Fruit fly (Drosophila melanogaster) whole organism, embryonic: ENCODE data around the gene Ccp84Ac.

ENCODE experiments used
- Aef1 ChIP-seq: fragments of 200-800 bp; sonication (Bioruptor generic); IDR thresholded peaks from 3 replicates; pipeline ENCODE4 v1.3.6; 2022; ENCODE audit warnings: missing biosample characterization, missing genetic modification characterization
- B-H2 ChIP-seq: fragments of 200-800 bp; sonication (Bioruptor generic); optimal IDR thresholded peaks from 2 replicates; lab custom pipeline; 2018; ENCODE audit warnings: missing biosample characterization, mild to moderate bottlenecking, missing genetic modification characterization
- BEAF-32 ChIP-seq: fragments of 200-800 bp; sonication (Bioruptor generic); optimal IDR thresholded peaks from 3 replicates; lab custom pipeline; 2017; ENCODE audit warnings: missing biosample characterization, missing genetic modification characterization, mild to moderate bottlenecking, moderate library complexity, missing genetic modification reagents
- CG10979 ChIP-seq: fragments of 200-800 bp; sonication (Bioruptor generic); optimal IDR thresholded peaks from 2 replicates; lab custom pipeline; 2018; ENCODE audit warnings: missing biosample characterization, mild to moderate bottlenecking, missing genetic modification characterization, moderate library complexity
- CG11723 ChIP-seq: fragments of 200-800 bp; sonication (Bioruptor generic); optimal IDR thresholded peaks from 2 replicates; lab custom pipeline; 2017; ENCODE audit warnings: missing biosample characterization, mild to moderate bottlenecking, missing genetic modification characterization
- CG12391 ChIP-seq: fragments of 200-800 bp; sonication (Bioruptor generic); optimal IDR thresholded peaks from 3 replicates; lab custom pipeline; 2018; ENCODE audit warnings: missing biosample characterization, mild to moderate bottlenecking, missing genetic modification characterization, moderate library complexity
- CG12744 ChIP-seq: fragments of 200-800 bp; sonication (Bioruptor generic); optimal IDR thresholded peaks from 2 replicates; lab custom pipeline; 2016; ENCODE audit warnings: missing biosample characterization, missing genetic modification characterization
- CG12769 ChIP-seq: fragments of 200-800 bp; sonication (Bioruptor generic); optimal IDR thresholded peaks from 2 replicates; lab custom pipeline; 2019; ENCODE audit warnings: missing biosample characterization, mild to moderate bottlenecking, missing genetic modification characterization, moderate library complexity
- CG13775 ChIP-seq: fragments of 200-800 bp; sonication (Bioruptor generic); optimal IDR thresholded peaks from 3 replicates; lab custom pipeline; 2017; ENCODE audit warnings: missing biosample characterization, mild to moderate bottlenecking, missing genetic modification characterization
- CG14441 ChIP-seq: fragments of 200-800 bp; sonication (Bioruptor generic); IDR thresholded peaks from 2 replicates; pipeline ENCODE4 v1.3.6; 2022; ENCODE audit warnings: missing biosample characterization, missing genetic modification characterization
- CG15696 ChIP-seq: fragments of 200-800 bp; sonication (Bioruptor generic); optimal IDR thresholded peaks from 2 replicates; lab custom pipeline; 2019; ENCODE audit warnings: missing biosample characterization, mild to moderate bottlenecking, missing genetic modification characterization, moderate library complexity
- CG1603 ChIP-seq: fragments of 200-800 bp; sonication (Bioruptor generic); optimal IDR thresholded peaks from 2 replicates; lab custom pipeline; 2019; ENCODE audit warnings: missing biosample characterization, mild to moderate bottlenecking, missing genetic modification characterization, moderate library complexity
- CG18619 ChIP-seq: fragments of 200-800 bp; sonication (Bioruptor generic); optimal IDR thresholded peaks from 3 replicates; lab custom pipeline; 2017; ENCODE audit warnings: missing biosample characterization, mild to moderate bottlenecking, missing genetic modification characterization
- CG18764 ChIP-seq: fragments of 200-800 bp; sonication (Bioruptor generic); optimal IDR thresholded peaks from 3 replicates; lab custom pipeline; 2016; ENCODE audit warnings: missing biosample characterization, missing genetic modification characterization
- CG2129 ChIP-seq: fragments of 200-800 bp; sonication (Bioruptor generic); IDR thresholded peaks from 2 replicates; pipeline ENCODE4 v1.3.6; 2022; ENCODE audit warnings: missing biosample characterization, missing genetic modification characterization; ENCODE audit not compliant: partially characterized antibody
- CG31365 ChIP-seq: fragments of 200-800 bp; sonication (Bioruptor generic); optimal IDR thresholded peaks from 2 replicates; lab custom pipeline; 2018; ENCODE audit warnings: missing biosample characterization, mild to moderate bottlenecking, missing genetic modification characterization
- CG7556 ChIP-seq: fragments of 200-800 bp; sonication (Bioruptor generic); optimal IDR thresholded peaks from 2 replicates; lab custom pipeline; 2017; ENCODE audit warnings: missing biosample characterization, mild to moderate bottlenecking, missing genetic modification characterization
- CG9932 ChIP-seq: fragments of 200-800 bp; sonication (Bioruptor generic); IDR thresholded peaks from 2 replicates; pipeline ENCODE4 v1.3.6; 2022; ENCODE audit warnings: missing biosample characterization, missing genetic modification characterization
- Dll ChIP-seq: fragments of 200-800 bp; sonication (Bioruptor generic); IDR thresholded peaks from 4 replicates; pipeline ENCODE4 v1.3.6; 2022; ENCODE audit warnings: missing biosample characterization, missing genetic modification characterization; ENCODE audit not compliant: partially characterized antibody
- Doc3 ChIP-seq: fragments of 200-800 bp; sonication (Bioruptor generic); IDR thresholded peaks from 3 replicates; pipeline ENCODE4 v1.3.6; 2022; ENCODE audit warnings: missing biosample characterization, missing genetic modification characterization; ENCODE audit not compliant: partially characterized antibody
- E2f1 ChIP-seq: fragments of 200-800 bp; sonication (Bioruptor generic); IDR thresholded peaks from 2 replicates; pipeline ENCODE4 v1.3.6; 2022; ENCODE audit warnings: missing biosample characterization, missing genetic modification characterization
- Gsc ChIP-seq: fragments of 200-800 bp; sonication (Bioruptor generic); IDR thresholded peaks from 2 replicates; pipeline ENCODE4 v1.3.6; 2022; ENCODE audit warnings: missing biosample characterization, missing genetic modification characterization
- HLH3B ChIP-seq: fragments of 200-800 bp; sonication (Bioruptor generic); IDR thresholded peaks from 2 replicates; pipeline ENCODE4 v1.3.6; 2022; ENCODE audit warnings: missing biosample characterization, missing genetic modification characterization
- Lhr ChIP-seq: fragments of 200-800 bp; sonication (Bioruptor generic); optimal IDR thresholded peaks from 3 replicates; lab custom pipeline; 2017; ENCODE audit warnings: mild to moderate bottlenecking, missing biosample characterization, missing genetic modification reagents, missing genetic modification characterization
- Mrtf ChIP-seq: fragments of 200-800 bp; sonication (Bioruptor generic); IDR thresholded peaks from 3 replicates; pipeline ENCODE4 v1.3.6; 2022; ENCODE audit warnings: missing biosample characterization, missing genetic modification characterization
- Nf-YB ChIP-seq: fragments of 200-800 bp; sonication (Bioruptor generic); optimal IDR thresholded peaks from 3 replicates; lab custom pipeline; 2019; ENCODE audit warnings: missing biosample characterization, mild to moderate bottlenecking, missing genetic modification characterization, moderate library complexity
- Nf-YC ChIP-seq: fragments of 200-800 bp; optimal IDR thresholded peaks from 3 replicates; lab custom pipeline; 2019; ENCODE audit warnings: missing biosample characterization, mild to moderate bottlenecking, missing genetic modification characterization, moderate library complexity
- Spps ChIP-seq: fragments of 200-800 bp; sonication (Bioruptor generic); optimal IDR thresholded peaks from 2 replicates; lab custom pipeline; 2018; ENCODE audit warnings: missing biosample characterization, mild to moderate bottlenecking, missing genetic modification characterization
- Sry-δ ChIP-seq: fragments of 200-800 bp; sonication (Bioruptor generic); optimal IDR thresholded peaks from 2 replicates; lab custom pipeline; 2016; ENCODE audit warnings: missing biosample characterization, missing genetic modification characterization
- Stat92E ChIP-seq, 3 experiments: fragments of >200 bp in 2 of 3; fragments of 200-800 bp in 1 of 3; sonication (Bioruptor generic) in 1 of 3; optimal IDR thresholded peaks; 2 replicates each; lab custom pipeline; 2017 to 2019; ENCODE audit warnings: missing biosample characterization in 3 of 3, missing genetic modification characterization in 3 of 3, mild to moderate bottlenecking in 1 of 3, moderate library complexity in 1 of 3
- cg ChIP-seq: fragments of 200-800 bp; sonication (Bioruptor generic); optimal IDR thresholded peaks from 3 replicates; lab custom pipeline; 2019; ENCODE audit warnings: missing biosample characterization, mild to moderate bottlenecking, missing genetic modification characterization, moderate library complexity
- chif ChIP-seq, 2 experiments: fragments of 200-800 bp; sonication (Bioruptor generic); optimal IDR thresholded peaks; 3 replicates each; lab custom pipeline; 2016; ENCODE audit warnings: missing biosample characterization in 2 of 2, missing genetic modification characterization in 2 of 2
- crol ChIP-seq: fragments of 200-800 bp; sonication (Bioruptor generic); IDR thresholded peaks from 2 replicates; pipeline ENCODE4 v1.3.6; 2022; ENCODE audit warnings: missing biosample characterization, missing genetic modification characterization
- dmrt99B ChIP-seq: fragments of 200-800 bp; sonication (Bioruptor generic); optimal IDR thresholded peaks from 2 replicates; lab custom pipeline; 2018; ENCODE audit warnings: missing biosample characterization, mild to moderate bottlenecking, missing genetic modification characterization, moderate library complexity
- fd3F ChIP-seq: fragments of 200-800 bp; sonication (Bioruptor generic); optimal IDR thresholded peaks from 2 replicates; lab custom pipeline; 2018; ENCODE audit warnings: missing biosample characterization, mild to moderate bottlenecking, missing genetic modification characterization, moderate library complexity
- fu2 ChIP-seq: fragments of 200-800 bp; sonication (Bioruptor generic); optimal IDR thresholded peaks from 2 replicates; lab custom pipeline; 2016; ENCODE audit warnings: missing biosample characterization, missing genetic modification characterization
- gsb-n ChIP-seq: fragments of 200-800 bp; sonication (Bioruptor generic); optimal IDR thresholded peaks from 3 replicates; lab custom pipeline; 2018; ENCODE audit warnings: missing biosample characterization, mild to moderate bottlenecking, missing genetic modification characterization
- ken ChIP-seq: fragments of 200-800 bp; sonication (Bioruptor generic); IDR thresholded peaks from 3 replicates; pipeline ENCODE4 v1.3.6; 2022; ENCODE audit warnings: missing biosample characterization, missing genetic modification characterization
- nmo ChIP-seq: fragments of 200-800 bp; sonication (Bioruptor generic); optimal IDR thresholded peaks from 2 replicates; lab custom pipeline; 2018; ENCODE audit warnings: missing biosample characterization, mild to moderate bottlenecking, missing genetic modification characterization, moderate library complexity
- phol ChIP-seq: fragments of 200-800 bp; sonication (Bioruptor generic); optimal IDR thresholded peaks from 3 replicates; lab custom pipeline; 2018; ENCODE audit warnings: missing biosample characterization, mild to moderate bottlenecking, missing genetic modification characterization, moderate library complexity
- pros ChIP-seq: fragments of 200-800 bp; sonication (Bioruptor generic); optimal IDR thresholded peaks from 3 replicates; lab custom pipeline; 2019; ENCODE audit warnings: missing biosample characterization, mild to moderate bottlenecking, missing genetic modification characterization, moderate library complexity
- ranshi ChIP-seq: fragments of 200-800 bp; sonication (Bioruptor generic); IDR thresholded peaks from 2 replicates; pipeline ENCODE4 v1.3.6; 2022; ENCODE audit warnings: missing biosample characterization, missing genetic modification characterization
- sima ChIP-seq: fragments of 200-800 bp; sonication (Bioruptor generic); optimal IDR thresholded peaks from 2 replicates; lab custom pipeline; 2016; ENCODE audit warnings: missing biosample characterization, missing genetic modification characterization
- sqz ChIP-seq: fragments of 200-800 bp; sonication (Bioruptor generic); optimal IDR thresholded peaks from 3 replicates; lab custom pipeline; 2018; ENCODE audit warnings: missing biosample characterization, mild to moderate bottlenecking, missing genetic modification characterization
- tll ChIP-seq, 2 experiments: fragments of 200-800 bp in 1 of 2; fragments of >200 bp in 1 of 2; sonication (Bioruptor generic) in 1 of 2; optimal IDR thresholded peaks; 2 replicates each; lab custom pipeline; 2017 to 2019; ENCODE audit warnings: missing biosample characterization in 2 of 2, missing genetic modification characterization in 2 of 2, mild to moderate bottlenecking in 1 of 2, moderate library complexity in 1 of 2
- usp ChIP-seq: fragments of >200 bp; optimal IDR thresholded peaks from 2 replicates; lab custom pipeline; 2017; ENCODE audit warnings: missing biosample characterization, missing genetic modification characterization
- zen ChIP-seq: fragments of 200-800 bp; sonication (Bioruptor generic); optimal IDR thresholded peaks from 3 replicates; lab custom pipeline; 2018; ENCODE audit warnings: missing biosample characterization, mild to moderate bottlenecking, missing genetic modification characterization, moderate library complexity

The Ccp84Ac gene

dm6 chr3R:6672303-6673007 is 23.6 kb downstream of the Ccp84Ac start (continued):
- TF ChIP-seq tll (GFP tag; optimal IDR thresholded peaks at IDR 0.05; lab: Kevin White, UChicago) (no peak), Dll (GFP tag; lab: Robert Waterston, UW) (peak; percentile 64; the same call in 1 of the 4 replicates), Aef1 (GFP tag; lab: Robert Waterston, UW) (no peak), Gsc (GFP tag; lab: Robert Waterston, UW) (no peak), Nf-YC (no peak), BEAF-32 (peak; percentile 50)

- TF ChIP-seq dmrt99B (tag; lab: Kevin White, UChicago) (no peak), gsb-n (tag; lab: Kevin White, UChicago) (no peak), E2f1 (GFP tag; lab: Robert Waterston, UW) (no peak), HLH3B (GFP tag; lab: Robert Waterston, UW) (no peak), cg (GFP tag; lab: Kevin White, UChicago) (peak; percentile 44), CG12769 (tag; lab: Kevin White, UChicago) (no peak), Nf-YC (peak; percentile 24), CG13775 (GFP tag; lab: Kevin White, UChicago) (no peak), fd3F (GFP tag; lab: Kevin White, UChicago) (no peak), CG14441 (GFP tag; lab: Robert Waterston, UW) (no peak), ranshi (GFP tag; lab: Robert Waterston, UW) (no peak), zen (tag; lab: Kevin White, UChicago) (no peak), Doc3 (GFP tag; lab: Robert Waterston, UW) (no peak), CG2129 (GFP tag; lab: Robert Waterston, UW) (no peak), Nf-YB (peak; percentile 60), pros (peak; percentile 55), CG18619 (GFP tag; lab: Kevin White, UChicago) (no peak), Lhr (GFP tag; lab: Kevin White, UChicago) (no peak), CG11723 (GFP tag; lab: Kevin White, UChicago) (no peak), sqz (GFP tag; lab: Kevin White, UChicago) (peak; percentile 28), CG1603 (no peak), CG9932 (GFP tag; lab: Robert Waterston, UW) (no peak), CG12744 (no peak), fu2 (GFP tag; lab: Kevin White, UChicago) (no peak), CG10979 (tag; lab: Kevin White, UChicago) (no peak), CG15696 (tag; lab: Kevin White, UChicago) (no peak)
Observed at dm6 chr3R:6668234-6668633, 27.8 kb downstream of the Ccp84Ac start.

dm6 chr3R:6667245-6667644 is 28.8 kb downstream of the Ccp84Ac start:
- TF ChIP-seq CG7556 (GFP tag; lab: Kevin White, UChicago) (peak; percentile 36), chif (GFP tag; optimal IDR thresholded peaks at IDR 0.05; lab: Kevin White, UChicago) (peak; percentile 26 to 55), B-H2 (GFP tag; lab: Kevin White, UChicago) (no peak), CG31365 (tag; lab: Kevin White, UChicago) (no peak), CG12391 (peak; percentile 36), usp (no peak), CG1603 (peak; percentile 75), Mrtf (no peak), crol (no peak), Spps (tag; lab: Kevin White, UChicago) (peak; percentile 61), CG12769 (tag; lab: Kevin White, UChicago) (no peak), Sry-δ (GFP tag; lab: Kevin White, UChicago) (no peak), Stat92E (GFP tag; optimal IDR thresholded peaks at IDR 0.05; lab: Kevin White, UChicago) (peak in 1 of 3 experiments; percentile 2), sima (no peak), CG18764 (no peak), phol (tag; lab: Kevin White, UChicago) (peak; percentile 1), ken (GFP tag; lab: Robert Waterston, UW) (no peak), nmo (GFP tag; lab: Kevin White, UChicago) (peak; percentile 19)
